ENCODE assay signal across 5 fruit fly cellular contexts in genomic region chr2L:13900111-13900930, dm6.
TF ChIP-seq lines count a peak whose summit lies in the region.

No protein-coding gene starts in this region.

- TF ChIP-seq CTCF in whole organism, embryonic (GFP tag; optimal IDR thresholded peaks at IDR 0.05; lab: Kevin White, UChicago) = no peak

TF ChIP-seq in whole organism, adult, 20 proteins besides CTCF, POLR2A, EP300 and RAD21:
- no peak for TF ChIP-seq bab1 (GFP tag; optimal IDR thresholded peaks at IDR 0.05; lab: Kevin White, UChicago)
- TF ChIP-seq Crg-1 (GFP tag; optimal IDR thresholded peaks at IDR 0.05; lab: Kevin White, UChicago) = no peak
- TF ChIP-seq CG33017 (tag; optimal IDR thresholded peaks at IDR 0.05; lab: Kevin White, UChicago) = no peak
- no peak for TF ChIP-seq CG14711 (tag; optimal IDR thresholded peaks at IDR 0.05; lab: Kevin White, UChicago)
- peak; percentile 92 for TF ChIP-seq cic (GFP tag; optimal IDR thresholded peaks at IDR 0.05; lab: Kevin White, UChicago)
- TF ChIP-seq CG12768 (GFP tag; optimal IDR thresholded peaks at IDR 0.05; lab: Kevin White, UChicago) = no peak

TF ChIP-seq in whole organism, embryonic, 481 proteins besides CTCF, POLR2A, EP300 and RAD21:
- TF ChIP-seq CG7963 (GFP tag; IDR thresholded peaks at IDR 0.05; lab: Robert Waterston, UW; ENCODE audit: partially characterized antibody) (no peak), CG12299 (tag; optimal IDR thresholded peaks at IDR 0.05; lab: Kevin White, UChicago) (no peak), Rfx (GFP tag; IDR thresholded peaks at IDR 0.05; lab: Robert Waterston, UW) (no peak), Ets65A (GFP tag; lab: Kevin White, UChicago) (no peak), trem (tag; optimal IDR thresholded peaks at IDR 0.05; lab: Kevin White, UChicago) (no peak), CG15479 (GFP tag; optimal IDR thresholded peaks at IDR 0.05; lab: Kevin White, UChicago) (peak; percentile 43), tna (GFP tag; IDR thresholded peaks at IDR 0.05; lab: Robert Waterston, UW; ENCODE audit: partially characterized antibody) (no peak), CG13123 (GFP tag; optimal IDR thresholded peaks at IDR 0.05; lab: Kevin White, UChicago) (no peak), chm (GFP tag; IDR thresholded peaks at IDR 0.05; lab: Robert Waterston, UW) (no peak), lov (optimal IDR thresholded peaks at IDR 0.05; lab: Kevin White, UChicago) (no peak), lov (GFP tag; IDR thresholded peaks at IDR 0.05; lab: Robert Waterston, UW) (no peak), bbx (GFP tag; IDR thresholded peaks at IDR 0.05; lab: Robert Waterston, UW; ENCODE audit: partially characterized antibody) (0 out of 2 replicates have a peak, but pooled peaks have one; percentile 24)

TF ChIP-seq in whole organism, prepupa, 60 proteins besides CTCF, POLR2A, EP300 and RAD21:
- TF ChIP-seq pdm3 (GFP tag; optimal IDR thresholded peaks at IDR 0.05; lab: Kevin White, UChicago) = no peak
- TF ChIP-seq vri (GFP tag; optimal IDR thresholded peaks at IDR 0.05; lab: Kevin White, UChicago) = peak; percentile 5

TF ChIP-seq in whole organism, pupa, 21 proteins besides CTCF, POLR2A, EP300 and RAD21:
- no peak for TF ChIP-seq CG34367 (tag; optimal IDR thresholded peaks at IDR 0.05; lab: Kevin White, UChicago)
- TF ChIP-seq fd96Ca (GFP tag; IDR thresholded peaks at IDR 0.05; lab: Robert Waterston, UW) = peak; percentile 27; the same call in 1 of the 3 replicates
- TF ChIP-seq CG8159 (tag; optimal IDR thresholded peaks at IDR 0.05; lab: Kevin White, UChicago) = no peak
- no peak for TF ChIP-seq Snoo (tag; optimal IDR thresholded peaks at IDR 0.05; lab: Kevin White, UChicago)
- TF ChIP-seq Pif1A (GFP tag; optimal IDR thresholded peaks at IDR 0.05; lab: Kevin White, UChicago) = no peak
- TF ChIP-seq gl (tag; optimal IDR thresholded peaks at IDR 0.05; lab: Kevin White, UChicago) = no peak
- TF ChIP-seq EcR (GFP tag; optimal IDR thresholded peaks at IDR 0.05; lab: Kevin White, UChicago) = no peak

TF ChIP-seq in whole organism, wandering third instar larva, 38 proteins besides CTCF, POLR2A, EP300 and RAD21:
- TF ChIP-seq Sp1 (GFP tag; optimal IDR thresholded peaks at IDR 0.05; lab: Kevin White, UChicago) = no peak
- TF ChIP-seq fru (GFP tag; optimal IDR thresholded peaks at IDR 0.05; lab: Kevin White, UChicago) = peak; percentile 50
- TF ChIP-seq CG9705 (GFP tag; optimal IDR thresholded peaks at IDR 0.05; lab: Kevin White, UChicago) = no peak
- TF ChIP-seq h (GFP tag; optimal IDR thresholded peaks at IDR 0.05; lab: Kevin White, UChicago) = peak; percentile 4
- TF ChIP-seq usp (GFP tag; optimal IDR thresholded peaks at IDR 0.05; lab: Kevin White, UChicago) = no peak
- TF ChIP-seq foxo (GFP tag; optimal IDR thresholded peaks at IDR 0.05; lab: Kevin White, UChicago) = no peak
- no peak for TF ChIP-seq Rel (GFP tag; optimal IDR thresholded peaks at IDR 0.05; lab: Kevin White, UChicago)
- peak; percentile 99 for TF ChIP-seq Rel (tag; optimal IDR thresholded peaks at IDR 0.05; lab: Kevin White, UChicago)
